Worm (Caenorhabditis elegans) whole organism, mixed stage, embryonic: ENCODE measurements around the gene F11F1.1.

Source experiments
- M03D4.4 ChIP-seq: sonication (generic microtip); optimal IDR thresholded peaks from 2 replicates; lab custom pipeline; 2017; ENCODE audit warnings: mild to moderate bottlenecking, missing genetic modification characterization, missing compliant biosample characterization
- bed-3 ChIP-seq: fragments of 200-800 bp; sonication (Bioruptor generic); optimal IDR thresholded peaks from 3 replicates; lab custom pipeline; 2018; ENCODE audit warnings: mild to moderate bottlenecking, missing genetic modification characterization, moderate library complexity, missing compliant biosample characterization
- ceh-43 ChIP-seq: fragments of 200-800 bp; sonication (Bioruptor generic); optimal IDR thresholded peaks from 2 replicates; lab custom pipeline; 2018; ENCODE audit warnings: mild to moderate bottlenecking, missing genetic modification characterization, moderate library complexity, missing compliant biosample characterization
- ceh-83 ChIP-seq: fragments of 200-800 bp; sonication (Bioruptor generic); optimal IDR thresholded peaks from 2 replicates; lab custom pipeline; 2018; ENCODE audit warnings: mild to moderate bottlenecking, missing genetic modification characterization, missing compliant biosample characterization
- cnd-1 ChIP-seq: fragments of 200-800 bp; sonication (Bioruptor generic); optimal IDR thresholded peaks from 2 replicates; lab custom pipeline; 2018; ENCODE audit warnings: mild to moderate bottlenecking, missing genetic modification characterization, missing compliant biosample characterization
- elt-1 ChIP-seq: sonication (generic microtip); optimal IDR thresholded peaks from 2 replicates; lab custom pipeline; 2017; ENCODE audit warnings: missing genetic modification characterization, mild to moderate bottlenecking, missing compliant biosample characterization, antibody characterized with exemption, moderate library complexity, borderline replicate concordance; ENCODE audit not compliant: insufficient read depth
- flh-1 ChIP-seq: fragments of 200-800 bp; sonication (Bioruptor generic); optimal IDR thresholded peaks from 2 replicates; lab custom pipeline; 2018; ENCODE audit warnings: mild to moderate bottlenecking, missing genetic modification characterization, moderate library complexity, missing compliant biosample characterization
- hlh-1 ChIP-seq: fragments of 150-350 bp; optimal IDR thresholded peaks from 2 replicates; lab custom pipeline; 2014; ENCODE audit warnings: missing biosample characterization, missing genetic modification reagents, missing genetic modification characterization
- lin-32 ChIP-seq: fragments of 200-800 bp; sonication (Bioruptor generic); optimal IDR thresholded peaks from 2 replicates; lab custom pipeline; 2018; ENCODE audit warnings: mild to moderate bottlenecking, missing genetic modification characterization, missing compliant biosample characterization
- lsy-2 ChIP-seq: fragments of 150-350 bp; optimal IDR thresholded peaks from 2 replicates; lab custom pipeline; 2014; ENCODE audit warnings: missing biosample characterization, missing genetic modification characterization
- mab-5 ChIP-seq: fragments of 150-350 bp; optimal IDR thresholded peaks from 2 replicates; lab custom pipeline; 2014; ENCODE audit warnings: missing biosample characterization, missing genetic modification characterization
- mep-1 ChIP-seq: fragments of 150-350 bp; optimal IDR thresholded peaks from 2 replicates; lab custom pipeline; 2017; ENCODE audit warnings: missing biosample characterization, missing genetic modification reagents, missing genetic modification characterization, inconsistent platforms
- mls-2 ChIP-seq: sonication (generic microtip); optimal IDR thresholded peaks from 2 replicates; lab custom pipeline; 2016; ENCODE audit warnings: mild to moderate bottlenecking, missing genetic modification characterization, moderate library complexity, missing compliant biosample characterization
- nhr-2 ChIP-seq: fragments of 150-350 bp; optimal IDR thresholded peaks from 2 replicates; lab custom pipeline; 2014; ENCODE audit warnings: missing biosample characterization, missing genetic modification characterization
- nhr-237 ChIP-seq: fragments of 150-350 bp; optimal IDR thresholded peaks from 2 replicates; lab custom pipeline; 2014; ENCODE audit warnings: missing biosample characterization, missing genetic modification characterization
- nhr-76 ChIP-seq: sonication (generic microtip); optimal IDR thresholded peaks from 2 replicates; lab custom pipeline; 2017; ENCODE audit warnings: missing biosample characterization, missing genetic modification characterization
- pha-4 ChIP-seq: fragments of 150-350 bp; optimal IDR thresholded peaks from 2 replicates; lab custom pipeline; 2018; ENCODE audit warnings: missing biosample characterization, missing genetic modification reagents, missing genetic modification characterization
- sptf-1 ChIP-seq: sonication (generic microtip); optimal IDR thresholded peaks from 2 replicates; lab custom pipeline; 2017; ENCODE audit warnings: mild to moderate bottlenecking, missing genetic modification characterization, moderate library complexity, missing compliant biosample characterization
- tbx-8 ChIP-seq: fragments of 200-800 bp; sonication (Bioruptor generic); optimal IDR thresholded peaks from 2 replicates; lab custom pipeline; 2018; ENCODE audit warnings: mild to moderate bottlenecking, missing genetic modification characterization, moderate library complexity, missing compliant biosample characterization
- unc-39 ChIP-seq: fragments of 150-350 bp; optimal IDR thresholded peaks from 2 replicates; lab custom pipeline; 2014; ENCODE audit warnings: missing biosample characterization, missing genetic modification characterization
- unc-62 ChIP-seq: fragments of 150-350 bp; optimal IDR thresholded peaks from 2 replicates; lab custom pipeline; 2014; ENCODE audit warnings: missing biosample characterization, missing genetic modification reagents, missing genetic modification characterization
- ztf-11 ChIP-seq: fragments of 150-350 bp; optimal IDR thresholded peaks from 2 replicates; lab custom pipeline; 2014; ENCODE audit warnings: missing biosample characterization, missing genetic modification characterization

Gene F11F1.1

ce11 chrIII:13436843-13437242 is 41.5 kb downstream of the F11F1.1 start, which contains the start of gene F45G2.9:
Gene F45G2.9 (minus strand): TSS chrIII:13436943.
- TF ChIP-seq bed-3 (GFP tag; lab: Kevin White, UChicago) (no peak), M03D4.4 (tag; lab: Kevin White, UChicago) (no peak), mls-2 (tag; lab: Kevin White, UChicago) (no peak), ztf-11 (tag; lab: Kevin White, UChicago) (no peak), nhr-76 (tag; lab: Kevin White, UChicago) (no peak), lsy-2 (tag; lab: Kevin White, UChicago) (no peak), hlh-1 (no peak), unc-62 (GFP tag; lab: Kevin White, UChicago) (no peak), pha-4 (tag; lab: Kevin White, UChicago) (no peak)
- TF ChIP-seq, all 35 proteins: peak for 0

- TF ChIP-seq sptf-1 (tag; lab: Kevin White, UChicago) = no peak
- no peak for TF ChIP-seq cnd-1 (tag; lab: Kevin White, UChicago)
- TF ChIP-seq tbx-8 (GFP tag; lab: Kevin White, UChicago) = no peak
- no peak for TF ChIP-seq elt-1
- no peak for TF ChIP-seq lsy-2 (tag; lab: Kevin White, UChicago)
- no peak for TF ChIP-seq unc-39
- no peak for TF ChIP-seq ceh-43 (GFP tag; lab: Kevin White, UChicago)
- TF ChIP-seq nhr-237 = no peak
- TF ChIP-seq ceh-83 = no peak
- no peak for TF ChIP-seq nhr-2
- TF ChIP-seq mab-5 (tag; lab: Kevin White, UChicago) = no peak
- no peak for TF ChIP-seq nhr-76 (tag; lab: Kevin White, UChicago)
- no peak for TF ChIP-seq mls-2 (tag; lab: Kevin White, UChicago)
- TF ChIP-seq M03D4.4 (tag; lab: Kevin White, UChicago) = no peak
- TF ChIP-seq lin-32 (GFP tag; lab: Kevin White, UChicago) = no peak
- TF ChIP-seq ztf-11 (tag; lab: Kevin White, UChicago) = no peak
- TF ChIP-seq hlh-1 = no peak
- TF ChIP-seq flh-1 (GFP tag; lab: Kevin White, UChicago) = no peak
- no peak for TF ChIP-seq bed-3 (GFP tag; lab: Kevin White, UChicago)
- TF ChIP-seq mep-1 (tag; lab: Kevin White, UChicago) = no peak
These were observed 44.1 kb downstream of the F11F1.1 start, which contains the start of gene ciao-2B for ce11 chrIII:13439415-13439814. Gene ciao-2B (minus strand): TSS chrIII:13439544.
